Fruit fly (Drosophila melanogaster) whole organism, pupa: ENCODE data around the gene CG10959.

ENCODE experiments used
- CG12605 ChIP-seq: fragments of 200-800 bp; sonication (Bioruptor generic); IDR thresholded peaks from 2 replicates; pipeline ENCODE4 v1.3.6; 2022; ENCODE audit warnings: missing biosample characterization, missing genetic modification characterization
- CG14655 ChIP-seq: fragments of 200-800 bp; sonication (Bioruptor generic); optimal IDR thresholded peaks from 3 replicates; lab custom pipeline; 2017; ENCODE audit warnings: mild to moderate bottlenecking, missing biosample characterization, missing genetic modification reagents, missing genetic modification characterization
- CG15710 ChIP-seq: fragments of 200-800 bp; sonication (Bioruptor generic); optimal IDR thresholded peaks from 2 replicates; lab custom pipeline; 2018; ENCODE audit warnings: missing biosample characterization, mild to moderate bottlenecking, missing genetic modification characterization, moderate library complexity
- CG17806 ChIP-seq: fragments of 200-800 bp; sonication (Bioruptor generic); optimal IDR thresholded peaks from 2 replicates; lab custom pipeline; 2018; ENCODE audit warnings: missing biosample characterization, mild to moderate bottlenecking, missing genetic modification characterization, moderate library complexity
- CG34367 ChIP-seq: fragments of 200-800 bp; sonication (Bioruptor generic); optimal IDR thresholded peaks from 2 replicates; lab custom pipeline; 2018; ENCODE audit warnings: missing biosample characterization, mild to moderate bottlenecking, missing genetic modification characterization
- CG8301 ChIP-seq: fragments of 200-800 bp; sonication (Bioruptor generic); optimal IDR thresholded peaks from 2 replicates; lab custom pipeline; 2018; ENCODE audit warnings: missing biosample characterization, mild to moderate bottlenecking, missing genetic modification characterization
- EcR ChIP-seq: fragments of 200-800 bp; sonication (Bioruptor generic); optimal IDR thresholded peaks from 3 replicates; lab custom pipeline; 2019; ENCODE audit warnings: missing biosample characterization, missing genetic modification characterization, mild to moderate bottlenecking, moderate library complexity, missing genetic modification reagents
- Ets98B ChIP-seq: fragments of 200-800 bp; sonication (Bioruptor generic); IDR thresholded peaks from 2 replicates; pipeline ENCODE4 v1.3.6; 2022; ENCODE audit warnings: missing biosample characterization, missing genetic modification characterization
- fd96Ca ChIP-seq: fragments of 200-800 bp; sonication (Bioruptor generic); IDR thresholded peaks from 3 replicates; pipeline ENCODE4 v1.3.6; 2022; ENCODE audit warnings: missing biosample characterization, missing genetic modification characterization
- rn ChIP-seq: fragments of 200-800 bp; sonication (Bioruptor generic); IDR thresholded peaks from 2 replicates; pipeline ENCODE4 v1.3.6; 2022; ENCODE audit warnings: missing biosample characterization, missing genetic modification characterization

DNA sequence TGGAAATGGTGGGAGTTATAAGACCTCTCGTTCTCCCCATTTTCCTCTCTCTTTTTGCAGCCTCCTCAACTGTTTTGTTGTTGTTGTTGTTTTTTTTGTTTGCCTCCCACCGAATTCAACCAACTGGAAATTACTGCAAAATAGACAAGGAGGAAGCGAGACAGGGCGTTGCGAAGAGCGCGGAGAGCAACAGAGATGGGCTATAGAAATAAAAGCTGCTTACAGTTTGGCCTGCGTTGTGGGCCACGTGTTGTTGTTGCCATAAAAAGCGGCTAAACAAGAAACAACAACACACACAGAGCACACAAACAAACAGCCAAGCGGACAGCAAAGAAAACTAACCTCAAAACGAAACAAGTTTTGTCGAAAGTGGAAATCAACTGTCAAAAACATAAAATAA, 46.0 kb downstream of the CG10959 start:
- TF ChIP-seq rn (no peak), CG34367 (tag; lab: Kevin White, UChicago) (no peak), CG17806 (tag; lab: Kevin White, UChicago) (no peak), Ets98B (GFP tag; lab: Robert Waterston, UW) (no peak), fd96Ca (GFP tag; lab: Robert Waterston, UW) (no peak), CG15710 (no peak), CG8301 (no peak), CG14655 (no peak), EcR (GFP tag; lab: Kevin White, UChicago) (no peak), CG12605 (no peak)
